Worm (Caenorhabditis elegans) whole organism, late embryonic: ENCODE data around the gene C14B9.10.

Source experiments
- ama-1 ChIP-seq: fragments of 150-350 bp; optimal IDR thresholded peaks from 2 replicates; lab custom pipeline; 2014
- pqm-1 ChIP-seq: sonication (generic microtip); optimal IDR thresholded peaks from 2 replicates; lab custom pipeline; 2016; ENCODE audit warnings: missing genetic modification characterization, missing compliant biosample characterization

ce11 chrIII:8111347-8111746 lies 19.3 kb upstream of the C14B9.10 start:
- no peak for TF ChIP-seq pqm-1 (tag; lab: Kevin White, UChicago)
- no peak for TF ChIP-seq ama-1
